Worm (Caenorhabditis elegans) whole organism, L2 larva: ENCODE data around the gene acs-5.

ENCODE experiments used
- ZK546.5 ChIP-seq: sonication (generic microtip); optimal IDR thresholded peaks from 2 replicates; lab custom pipeline; 2017; ENCODE audit warnings: missing biosample characterization, missing genetic modification characterization
- nhr-77 ChIP-seq: fragments of 150-350 bp; optimal IDR thresholded peaks from 2 replicates; lab custom pipeline; 2014; ENCODE audit warnings: missing biosample characterization, missing genetic modification characterization

ce11 chrIII:13542458-13542857 lies 876 bp downstream of the acs-5 start:
- TF ChIP-seq ZK546.5 (tag; lab: Kevin White, UChicago) (no peak), nhr-77 (tag; lab: Kevin White, UChicago) (no peak)
